Worm (Caenorhabditis elegans) whole organism, L2 larva: ENCODE data around the gene T07H3.8.
"Not testable (repeated sequence)": the region's sequence is repeated elsewhere in the genome, so short reads cannot be mapped to it uniquely, and the experiment has no call there.

Source experiments
- ama-1 ChIP-seq: fragments of 150-350 bp; optimal IDR thresholded peaks from 2 replicates; lab custom pipeline; 2018; ENCODE audit warnings: inconsistent platforms
- nhr-11 ChIP-seq: fragments of 150-350 bp; optimal IDR thresholded peaks from 2 replicates; lab custom pipeline; 2014; ENCODE audit warnings: missing biosample characterization, missing genetic modification characterization
- skn-1 ChIP-seq: sonication (generic microtip); optimal IDR thresholded peaks from 2 replicates; lab custom pipeline; 2017; ENCODE audit warnings: missing biosample characterization, missing genetic modification characterization
- unc-62 ChIP-seq: fragments of 150-350 bp; optimal IDR thresholded peaks from 2 replicates; lab custom pipeline; 2014; ENCODE audit warnings: missing biosample characterization, missing genetic modification reagents, missing genetic modification characterization

- not testable (repeated sequence) for TF ChIP-seq skn-1; nhr-11 (tag; lab: Kevin White, UChicago); unc-62 (GFP tag; lab: Kevin White, UChicago); ama-1 (lab: Kevin White, UChicago)
These were observed 50.0 kb downstream of the T07H3.8 start, which contains the start of gene srg-20 for ce11 chrII:1636392-1636791.
